Worm (Caenorhabditis elegans): ENCODE measurements around the gene srv-15.

srv-15 gene

ce11 chrIV:15946507-15946906 is 40.1 kb downstream of the srv-15 start, which contains the start of gene skr-10:
TSS of gene skr-10 (plus strand) at chrIV:15946807.
- no peak for TF ChIP-seq C34F6.9 (tag; optimal IDR thresholded peaks at IDR 0.05)
- no peak for TF ChIP-seq unc-55 (GFP tag; optimal IDR thresholded peaks at IDR 0.05)
- TF ChIP-seq ceh-82 (tag; optimal IDR thresholded peaks at IDR 0.05) = no peak
- TF ChIP-seq lin-13 (GFP tag; optimal IDR thresholded peaks at IDR 0.05) = no peak
- no peak for TF ChIP-seq fos-1 (tag; optimal IDR thresholded peaks at IDR 0.05)
- TF ChIP-seq sem-4 (tag; optimal IDR thresholded peaks at IDR 0.05) = no peak
- TF ChIP-seq crh-2 (tag; optimal IDR thresholded peaks at IDR 0.05) = no peak
- no peak for TF ChIP-seq snpc-4 (tag; optimal IDR thresholded peaks at IDR 0.05)
- TF ChIP-seq blmp-1 (tag; optimal IDR thresholded peaks at IDR 0.05; ENCODE audit: insufficient read depth) = no peak
- no peak for TF ChIP-seq lin-11 (tag; optimal IDR thresholded peaks at IDR 0.05)
- TF ChIP-seq unc-39 (tag; optimal IDR thresholded peaks at IDR 0.05) = no peak

- TF ChIP-seq sma-3 (GFP tag; optimal IDR thresholded peaks at IDR 0.05) (no peak), lin-11 (tag; optimal IDR thresholded peaks at IDR 0.05) (no peak), sem-4 (tag; optimal IDR thresholded peaks at IDR 0.05) (no peak), nhr-25 (tag; optimal IDR thresholded peaks at IDR 0.05) (no peak), R02D3.7 (tag; optimal IDR thresholded peaks at IDR 0.05) (no peak), nhr-10 (tag; optimal IDR thresholded peaks at IDR 0.05) (no peak), lin-13 (GFP tag; optimal IDR thresholded peaks at IDR 0.05) (no peak), F13H6.1 (tag; optimal IDR thresholded peaks at IDR 0.05) (no peak), nhr-77 (tag; optimal IDR thresholded peaks at IDR 0.05) (no peak), mab-5 (tag; optimal IDR thresholded peaks at IDR 0.05) (no peak), mdl-1 (tag; optimal IDR thresholded peaks at IDR 0.05) (no peak), elt-3 (tag; optimal IDR thresholded peaks at IDR 0.05) (no peak), nhr-237 (tag; optimal IDR thresholded peaks at IDR 0.05) (no peak), nhr-129 (tag; optimal IDR thresholded peaks at IDR 0.05) (no peak), crh-2 (tag; optimal IDR thresholded peaks at IDR 0.05) (no peak), skn-1 (tag; optimal IDR thresholded peaks at IDR 0.05) (no peak)
Observed at ce11 chrIV:15949995-15950394, 43.6 kb downstream of the srv-15 start.

- TF ChIP-seq nhr-21 (tag; optimal IDR thresholded peaks at IDR 0.05) (no peak), R02D3.7 (tag; optimal IDR thresholded peaks at IDR 0.05) (no peak), dmd-4 (tag; optimal IDR thresholded peaks at IDR 0.05) (no peak), nhr-129 (tag; optimal IDR thresholded peaks at IDR 0.05) (no peak), blmp-1 (tag; optimal IDR thresholded peaks at IDR 0.05; ENCODE audit: insufficient read depth) (no peak), alr-1 (tag; optimal IDR thresholded peaks at IDR 0.05) (no peak), sma-9 (GFP tag; optimal IDR thresholded peaks at IDR 0.05) (no peak), sma-9 (tag; optimal IDR thresholded peaks at IDR 0.05) (no peak), ztf-11 (tag; optimal IDR thresholded peaks at IDR 0.05) (no peak), C34F6.9 (tag; optimal IDR thresholded peaks at IDR 0.05) (no peak), egl-27 (tag; optimal IDR thresholded peaks at IDR 0.05) (no peak), nhr-23 (tag; optimal IDR thresholded peaks at IDR 0.05) (no peak), ceh-16 (tag; optimal IDR thresholded peaks at IDR 0.05) (no peak), mab-5 (tag; optimal IDR thresholded peaks at IDR 0.05) (no peak), nhr-77 (tag; optimal IDR thresholded peaks at IDR 0.05) (no peak), ZK546.5 (tag; optimal IDR thresholded peaks at IDR 0.05) (no peak)
Observed at ce11 chrIV:15950838-15951581, 44.6 kb downstream of the srv-15 start, which contains the start of gene ifas-3. TSS of gene ifas-3 (minus strand) at chrIV:15950888.

DNA sequence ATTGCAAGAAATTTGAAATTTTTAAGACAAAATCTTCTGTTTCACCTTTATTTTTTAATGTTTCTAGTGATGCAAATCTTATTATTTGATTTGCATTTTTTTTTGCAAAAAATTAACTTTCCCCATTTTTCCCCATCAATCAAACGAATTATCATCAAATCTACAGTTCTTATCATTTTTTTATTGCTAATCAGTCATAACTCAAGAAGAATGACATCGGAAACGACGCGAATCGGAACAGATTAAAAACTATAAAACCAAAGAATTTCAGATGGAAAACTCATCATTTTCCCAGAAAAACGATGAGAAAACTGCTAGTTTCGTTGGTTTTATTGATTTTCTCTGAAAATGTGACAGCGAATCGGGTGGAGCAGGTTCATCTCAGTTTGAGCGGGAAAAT is 45.3 kb downstream of the srv-15 start, which contains the start of gene Y105C5B.15:
Y105C5B.15 (plus strand) TSS at position 297 of the 400 bp plus-strand sequence.
- TF ChIP-seq ceh-82 (tag; optimal IDR thresholded peaks at IDR 0.05) (no peak), fos-1 (tag; optimal IDR thresholded peaks at IDR 0.05) (peak; percentile 67)

- TF ChIP-seq mab-5 (tag; optimal IDR thresholded peaks at IDR 0.05) (no peak), nhr-77 (tag; optimal IDR thresholded peaks at IDR 0.05) (no peak), ztf-1 (GFP tag; conservative IDR thresholded peaks at IDR 0.05) (no peak), nhr-129 (tag; optimal IDR thresholded peaks at IDR 0.05) (no peak), nhr-6 (tag; optimal IDR thresholded peaks at IDR 0.05) (no peak), ZK546.5 (tag; optimal IDR thresholded peaks at IDR 0.05) (no peak), nhr-25 (tag; optimal IDR thresholded peaks at IDR 0.05) (no peak), peb-1 (tag; optimal IDR thresholded peaks at IDR 0.05) (no peak), sem-4 (tag; optimal IDR thresholded peaks at IDR 0.05) (no peak), ama-1 (optimal IDR thresholded peaks at IDR 0.05) (no peak), gmeb-1 (tag; optimal IDR thresholded peaks at IDR 0.05) (no peak), lin-39 (tag; optimal IDR thresholded peaks at IDR 0.05) (no peak), crh-2 (tag; optimal IDR thresholded peaks at IDR 0.05) (no peak), ztf-4 (tag; optimal IDR thresholded peaks at IDR 0.05) (no peak), ztf-11 (tag; optimal IDR thresholded peaks at IDR 0.05) (no peak), alr-1 (tag; optimal IDR thresholded peaks at IDR 0.05) (no peak)
Observed at ce11 chrIV:15953689-15954088, 47.3 kb downstream of the srv-15 start.
